Worm (Caenorhabditis elegans) whole organism, L4/young adult: ENCODE results near the gene set-30.

Source experiments
- dao-5 ChIP-seq: sonication (generic microtip); optimal IDR thresholded peaks from 2 replicates; lab custom pipeline; 2016; ENCODE audit warnings: missing genotype, missing genetic modification characterization, moderate library complexity, missing compliant biosample characterization
- him-1 ChIP-seq: sonication (generic microtip); optimal IDR thresholded peaks from 2 replicates; lab custom pipeline; 2016; ENCODE audit warnings: missing genotype, missing genetic modification reagents, missing genetic modification characterization, missing compliant biosample characterization

- TF ChIP-seq him-1 (tag; lab: Kevin White, UChicago) (no peak), dao-5 (tag; lab: Kevin White, UChicago) (no peak)
Observed at ce11 chrX:5020996-5021395, 21.9 kb downstream of the set-30 start, which contains the start of gene ZC449.2.
